Fruit fly (Drosophila melanogaster): ENCODE measurements around the gene CG17298.
A peak's percentile ranks its signal among the peaks of the same experiment; 100 is the strongest.

The CG17298 gene

DNA sequence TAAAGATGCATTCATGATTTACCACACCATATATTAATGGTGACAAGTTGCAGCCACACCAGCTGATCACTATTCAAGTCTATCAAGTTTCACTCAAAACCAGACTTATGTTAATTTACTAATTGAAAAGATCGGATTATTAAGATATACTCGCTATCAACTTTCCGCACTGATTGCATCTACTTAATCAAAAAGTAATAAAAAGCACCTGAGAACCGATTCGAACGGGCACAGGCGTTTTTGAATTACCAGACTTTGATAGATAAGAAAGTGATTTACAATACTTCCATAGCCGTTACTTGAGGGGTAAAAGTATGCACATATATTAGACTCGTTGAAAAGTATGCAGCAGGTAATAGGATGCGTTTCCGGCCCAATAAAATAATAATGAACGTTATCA, 41.7 kb upstream of the CG17298 start:
- TF ChIP-seq Oli (tag; optimal IDR thresholded peaks at IDR 0.05) (no peak), zfh1 (GFP tag; IDR thresholded peaks at IDR 0.05) (no peak), grn (GFP tag; optimal IDR thresholded peaks at IDR 0.05) (peak; percentile 73), CG7987 (GFP tag; optimal IDR thresholded peaks at IDR 0.05) (no peak), CG10654 (GFP tag; optimal IDR thresholded peaks at IDR 0.05) (no peak), CG11456 (GFP tag; IDR thresholded peaks at IDR 0.05) (no peak), CG8290 (GFP tag; optimal IDR thresholded peaks at IDR 0.05) (no peak), CG8290 (tag; optimal IDR thresholded peaks at IDR 0.05) (no peak), Eip74EF (GFP tag; optimal IDR thresholded peaks at IDR 0.05) (no peak), hth (optimal IDR thresholded peaks at IDR 0.05) (no peak), kay (GFP tag; optimal IDR thresholded peaks at IDR 0.05) (no peak), Awh (GFP tag; IDR thresholded peaks at IDR 0.05) (peak; percentile 50; the same call in 1 of the 2 replicates), CG10366 (GFP tag; IDR thresholded peaks at IDR 0.05) (no peak), CG12659 (GFP tag; optimal IDR thresholded peaks at IDR 0.05) (no peak), ato (GFP tag; IDR thresholded peaks at IDR 0.05; ENCODE audit: partially characterized antibody) (no peak), vfl (GFP tag; optimal IDR thresholded peaks at IDR 0.05) (no peak), chn (GFP tag; optimal IDR thresholded peaks at IDR 0.05) (no peak), CG6175 (GFP tag; IDR thresholded peaks at IDR 0.05) (no peak), exex (tag; optimal IDR thresholded peaks at IDR 0.05) (peak; percentile 61), CG43689 (GFP tag; IDR thresholded peaks at IDR 0.05) (no peak), Dek (tag; optimal IDR thresholded peaks at IDR 0.05) (no peak), pum (GFP tag; optimal IDR thresholded peaks at IDR 0.05) (no peak), sd (tag; optimal IDR thresholded peaks at IDR 0.05) (no peak), chinmo (GFP tag; IDR thresholded peaks at IDR 0.05; ENCODE audit: partially characterized antibody) (0 out of 4 replicates have a peak, but pooled peaks have one; percentile 30), twi (tag; optimal IDR thresholded peaks at IDR 0.05) (no peak), scrt (GFP tag; optimal IDR thresholded peaks at IDR 0.05) (no peak), fd96Cb (tag; optimal IDR thresholded peaks at IDR 0.05) (no peak), danr (GFP tag; IDR thresholded peaks at IDR 0.05) (no peak), nau (GFP tag; optimal IDR thresholded peaks at IDR 0.05) (no peak), sqz (GFP tag; optimal IDR thresholded peaks at IDR 0.05) (no peak), CG9817 (tag; optimal IDR thresholded peaks at IDR 0.05) (no peak)

DNA sequence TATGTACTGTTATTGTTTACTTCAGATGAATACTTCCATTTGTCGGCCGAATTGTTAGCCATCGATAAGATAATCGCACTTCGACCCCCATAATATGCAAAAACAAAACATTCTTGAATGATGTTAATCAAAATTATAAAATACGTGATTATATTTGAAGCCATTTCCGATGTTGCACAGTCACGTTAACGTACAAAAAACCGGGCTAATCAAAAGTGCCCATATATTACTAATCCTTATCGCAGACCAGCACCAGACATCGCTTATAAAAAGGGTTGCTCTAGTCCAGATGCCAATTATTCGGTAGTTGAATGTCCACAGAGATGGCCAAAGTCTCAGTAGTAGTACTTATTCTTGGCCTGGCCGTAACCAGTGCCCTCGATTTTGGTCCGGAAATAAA, 40.7 kb upstream of the CG17298 start, which contains the start of gene CG5892:
TSS of gene CG5892 (plus strand) at position 301 of the 400 bp plus-strand sequence.
- no peak for TF ChIP-seq sqz (GFP tag; optimal IDR thresholded peaks at IDR 0.05)
- no peak for TF ChIP-seq jing (GFP tag; optimal IDR thresholded peaks at IDR 0.05)
- no peak for TF ChIP-seq CG11504 (tag; optimal IDR thresholded peaks at IDR 0.05)
- no peak for TF ChIP-seq Elba2 (GFP tag; optimal IDR thresholded peaks at IDR 0.05)
- TF ChIP-seq CG6254 (GFP tag; optimal IDR thresholded peaks at IDR 0.05): no peak
- TF ChIP-seq shn (GFP tag; optimal IDR thresholded peaks at IDR 0.05): no peak
- TF ChIP-seq CG16779 (GFP tag; IDR thresholded peaks at IDR 0.05): no peak
- TF ChIP-seq CG15011 (GFP tag; optimal IDR thresholded peaks at IDR 0.05): no peak
- no peak for TF ChIP-seq CG2889 (GFP tag; IDR thresholded peaks at IDR 0.05)
- peak; percentile 1 for TF ChIP-seq sug (tag; optimal IDR thresholded peaks at IDR 0.05)
- peak; percentile 87 for TF ChIP-seq exex (tag; optimal IDR thresholded peaks at IDR 0.05)
- no peak for TF ChIP-seq Lim3 (GFP tag; IDR thresholded peaks at IDR 0.05)
- no peak for TF ChIP-seq hb (GFP tag; IDR thresholded peaks at IDR 0.05; ENCODE audit: partially characterized antibody)
- TF ChIP-seq ems (GFP tag; optimal IDR thresholded peaks at IDR 0.05): no peak
- TF ChIP-seq sd (tag; optimal IDR thresholded peaks at IDR 0.05): peak; percentile 20
- no peak for TF ChIP-seq tna (GFP tag; IDR thresholded peaks at IDR 0.05; ENCODE audit: partially characterized antibody)
- TF ChIP-seq Ets65A (GFP tag): no peak
- TF ChIP-seq zfh1 (GFP tag; IDR thresholded peaks at IDR 0.05): no peak

Data from whole organism, embryonic.